Worm (Caenorhabditis elegans) whole organism, L3 larva: Measurements from ENCODE around the gene set-25.

Source experiments
- R02D3.7 ChIP-seq: fragments of 150-350 bp; optimal IDR thresholded peaks from 2 replicates; lab custom pipeline; 2014; ENCODE audit warnings: missing biosample characterization, missing genetic modification characterization
- ama-1 ChIP-seq: fragments of 150-350 bp; optimal IDR thresholded peaks from 2 replicates; lab custom pipeline; 2018
- ceh-16 ChIP-seq: sonication (generic microtip); optimal IDR thresholded peaks from 2 replicates; lab custom pipeline; 2017; ENCODE audit warnings: missing biosample characterization, missing genetic modification characterization
- ceh-28 ChIP-seq: fragments of 150-350 bp; optimal IDR thresholded peaks from 2 replicates; lab custom pipeline; 2014; ENCODE audit warnings: missing biosample characterization, missing genetic modification reagents, missing genetic modification characterization
- ceh-82 ChIP-seq: fragments of 150-350 bp; optimal IDR thresholded peaks from 2 replicates; lab custom pipeline; 2014; ENCODE audit warnings: missing biosample characterization, missing genetic modification characterization
- daf-12 ChIP-seq: fragments of 150-350 bp; optimal IDR thresholded peaks from 2 replicates; lab custom pipeline; 2014; ENCODE audit warnings: missing biosample characterization, missing genetic modification reagents, missing genetic modification characterization
- egl-27 ChIP-seq: sonication (generic microtip); optimal IDR thresholded peaks from 4 replicates; lab custom pipeline; 2017; ENCODE audit warnings: missing biosample characterization, missing genetic modification reagents, missing genetic modification characterization
- egl-5 ChIP-seq: fragments of 150-350 bp; optimal IDR thresholded peaks from 2 replicates; lab custom pipeline; 2017; ENCODE audit warnings: missing biosample characterization, missing genetic modification reagents, missing genetic modification characterization, inconsistent platforms
- elt-1 ChIP-seq: fragments of 150-350 bp; optimal IDR thresholded peaks from 2 replicates; lab custom pipeline; 2014; ENCODE audit warnings: missing biosample characterization, missing genetic modification characterization
- elt-2 ChIP-seq: sonication (generic microtip); optimal IDR thresholded peaks from 2 replicates; lab custom pipeline; 2016; ENCODE audit warnings: missing genetic modification reagents, mild to moderate bottlenecking, missing genetic modification characterization, missing compliant biosample characterization
- elt-3 ChIP-seq, 3 experiments: fragments of 150-350 bp in 1 of 3; sonication (generic microtip) in 2 of 3; optimal IDR thresholded peaks; 2 replicates in 2 of 3; 4 replicates in 1 of 3; lab custom pipeline; 2014 to 2017; ENCODE audit warnings: missing biosample characterization in 3 of 3, missing genetic modification characterization in 3 of 3
- eor-1 ChIP-seq, 2 experiments: fragments of 150-350 bp; optimal IDR thresholded peaks; 2 replicates each; lab custom pipeline; 2014 to 2018; ENCODE audit warnings: missing biosample characterization in 2 of 2, missing genetic modification characterization in 2 of 2
- fkh-10 ChIP-seq: sonication (generic microtip); optimal IDR thresholded peaks from 2 replicates; lab custom pipeline; 2017; ENCODE audit warnings: missing biosample characterization, missing genetic modification reagents, missing genetic modification characterization
- fos-1 ChIP-seq: fragments of 150-350 bp; optimal IDR thresholded peaks from 2 replicates; lab custom pipeline; 2014; ENCODE audit warnings: missing biosample characterization, missing genetic modification characterization
- hmg-11 ChIP-seq: sonication (generic microtip); optimal IDR thresholded peaks from 2 replicates; lab custom pipeline; 2016; ENCODE audit warnings: missing genetic modification characterization, missing compliant biosample characterization
- lin-15B ChIP-seq: fragments of 150-350 bp; optimal IDR thresholded peaks from 2 replicates; lab custom pipeline; 2014; ENCODE audit warnings: missing biosample characterization, missing genetic modification characterization
- lin-39 ChIP-seq: fragments of 150-350 bp; optimal IDR thresholded peaks from 2 replicates; lab custom pipeline; 2018; ENCODE audit warnings: missing biosample characterization, missing genetic modification reagents, missing genetic modification characterization
- mml-1 ChIP-seq: fragments of 150-350 bp; sonication (generic microtip); optimal IDR thresholded peaks from 3 replicates; lab custom pipeline; 2014; ENCODE audit warnings: missing biosample characterization, missing genetic modification characterization
- nfya-1 ChIP-seq: sonication (generic microtip); optimal IDR thresholded peaks from 2 replicates; lab custom pipeline; 2017; ENCODE audit warnings: missing genetic modification characterization, mild to moderate bottlenecking, missing compliant biosample characterization, antibody characterized with exemption, moderate library complexity; ENCODE audit not compliant: insufficient read depth
- nhr-11 ChIP-seq: fragments of 150-350 bp; optimal IDR thresholded peaks from 2 replicates; lab custom pipeline; 2014; ENCODE audit warnings: missing biosample characterization, missing genetic modification characterization
- nhr-12 ChIP-seq: fragments of 150-350 bp; optimal IDR thresholded peaks from 2 replicates; lab custom pipeline; 2014; ENCODE audit warnings: missing biosample characterization, missing genetic modification characterization
- nhr-23 ChIP-seq: fragments of 150-350 bp; optimal IDR thresholded peaks from 2 replicates; lab custom pipeline; 2014; ENCODE audit warnings: missing biosample characterization, missing genetic modification reagents, missing genetic modification characterization
- nhr-237 ChIP-seq: fragments of 150-350 bp; optimal IDR thresholded peaks from 2 replicates; lab custom pipeline; 2014; ENCODE audit warnings: missing biosample characterization, missing genetic modification characterization
- nhr-67 ChIP-seq: fragments of 150-350 bp; optimal IDR thresholded peaks from 2 replicates; lab custom pipeline; 2014; ENCODE audit warnings: missing biosample characterization, missing genetic modification characterization
- pha-4 ChIP-seq: fragments of 150-350 bp; optimal IDR thresholded peaks from 2 replicates; lab custom pipeline; 2014; ENCODE audit warnings: missing biosample characterization, missing genetic modification reagents, missing genetic modification characterization
- pqm-1 ChIP-seq: fragments of 150-350 bp; optimal IDR thresholded peaks from 2 replicates; lab custom pipeline; 2017; ENCODE audit warnings: missing biosample characterization, missing genetic modification characterization, inconsistent platforms
- skn-1 ChIP-seq: fragments of 150-350 bp; optimal IDR thresholded peaks from 2 replicates; lab custom pipeline; 2014; ENCODE audit warnings: missing biosample characterization, missing genetic modification characterization
- tbx-2 ChIP-seq: sonication (generic microtip); optimal IDR thresholded peaks from 2 replicates; lab custom pipeline; 2016; ENCODE audit warnings: mild to moderate bottlenecking, missing genetic modification characterization, missing compliant biosample characterization
- zag-1 ChIP-seq: fragments of 150-350 bp; optimal IDR thresholded peaks from 2 replicates; lab custom pipeline; 2014; ENCODE audit warnings: missing biosample characterization, missing genetic modification characterization
- ztf-11 ChIP-seq: fragments of 150-350 bp; optimal IDR thresholded peaks from 2 replicates; lab custom pipeline; 2014; ENCODE audit warnings: missing biosample characterization, missing genetic modification characterization

The set-25 gene

DNA sequence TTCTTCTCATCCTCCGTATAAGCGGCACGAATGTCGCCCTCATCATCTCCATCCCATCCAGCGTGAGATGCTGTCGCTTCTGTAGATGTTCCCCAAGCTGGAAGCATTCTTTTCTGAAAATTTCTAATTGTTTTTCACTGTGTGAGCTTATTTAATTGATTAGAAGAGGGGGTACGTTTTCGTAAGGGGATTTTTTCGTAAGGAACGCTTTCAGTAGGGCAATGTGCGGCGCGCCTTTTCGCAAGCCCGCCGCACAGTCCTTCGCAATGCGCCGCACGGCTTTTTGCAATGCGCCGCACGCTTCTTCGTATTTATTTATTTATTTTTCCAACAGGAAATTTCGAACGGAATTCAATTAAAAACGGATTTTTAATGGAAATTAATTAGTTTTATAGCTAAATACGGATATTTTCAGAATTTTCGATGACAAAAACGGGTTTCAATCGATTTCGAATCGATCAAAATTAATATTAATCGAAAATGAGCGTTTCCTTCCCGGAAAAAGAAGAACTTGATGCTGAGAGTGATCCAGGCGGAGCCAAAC, at the start of gene set-25:
TSS of gene set-25 (minus strand) at position 120 of the 544 bp plus-strand sequence.
- TF ChIP-seq ceh-28: peak; percentile 10
- peak; percentile 11 for TF ChIP-seq elt-2 (tag; lab: Kevin White, UChicago)
- TF ChIP-seq lin-39 (tag; lab: Kevin White, UChicago): peak; percentile 5
- TF ChIP-seq, all 47 proteins: peak for 3; not testable (repeated sequence) for 44

DNA sequence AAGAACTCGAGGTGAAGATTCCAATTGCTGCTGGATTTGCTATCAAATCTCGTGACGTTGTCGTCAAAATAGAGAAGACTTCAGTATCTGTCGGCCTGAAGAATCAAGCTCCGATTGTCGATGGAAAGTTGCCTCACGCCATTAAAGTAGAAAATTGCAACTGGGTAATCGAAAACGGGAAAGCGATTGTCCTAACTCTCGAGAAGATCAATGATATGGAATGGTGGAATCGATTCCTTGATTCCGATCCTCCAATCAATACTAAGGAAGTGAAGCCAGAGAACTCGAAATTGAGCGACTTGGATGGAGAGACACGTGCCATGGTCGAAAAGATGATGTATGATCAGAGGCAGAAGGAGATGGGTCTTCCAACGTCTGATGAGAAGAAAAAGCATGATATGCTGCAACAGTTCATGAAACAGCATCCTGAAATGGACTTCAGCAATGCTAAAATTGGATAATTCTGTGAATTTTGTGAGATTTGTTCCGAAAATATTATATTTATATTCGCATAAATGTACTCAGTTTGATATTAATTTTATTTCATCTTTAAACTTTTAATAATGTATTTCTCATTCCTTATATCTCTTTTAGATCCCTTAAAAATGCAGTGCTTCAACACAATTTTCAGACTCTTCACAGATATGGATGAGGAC, 49.3 kb upstream of the set-25 start, which contains the start of gene dro-1:
TSS of gene dro-1 (plus strand) at position 606 of the 656 bp plus-strand sequence.
- TF ChIP-seq pha-4: no peak
- TF ChIP-seq lin-15B: no peak
- no peak for TF ChIP-seq skn-1
- TF ChIP-seq nfya-1 (tag; lab: Kevin White, UChicago): no peak

DNA sequence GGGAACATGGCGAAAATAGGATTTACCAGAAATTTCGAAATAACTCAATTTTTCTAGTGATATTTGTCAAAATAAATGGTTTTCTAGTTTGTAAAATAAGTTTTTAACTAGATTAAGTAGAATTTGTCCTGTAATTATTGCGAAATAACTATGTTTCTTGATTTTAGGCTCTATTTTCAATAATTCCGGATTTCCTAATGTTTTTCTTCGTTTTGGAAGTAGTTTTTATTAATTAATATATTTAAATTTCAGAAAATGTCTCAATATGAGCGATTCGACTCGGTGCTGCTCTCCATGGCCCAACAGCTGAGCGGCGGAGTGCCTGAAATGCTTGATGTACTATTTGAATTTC, 48.4 kb upstream of the set-25 start, which contains the start of gene nud-1:
TSS of gene nud-1 (plus strand) at position 253 of the 352 bp plus-strand sequence.
- TF ChIP-seq R02D3.7 (tag; lab: Kevin White, UChicago): no peak
- no peak for TF ChIP-seq mml-1 (tag; lab: Kevin White, UChicago)
- TF ChIP-seq hmg-11 (tag; lab: Kevin White, UChicago): no peak
- no peak for TF ChIP-seq nhr-11
- no peak for TF ChIP-seq zag-1 (tag; lab: Kevin White, UChicago)
- no peak for TF ChIP-seq fos-1
- TF ChIP-seq egl-5 (tag; lab: Kevin White, UChicago): no peak
- no peak for TF ChIP-seq nhr-237 (tag; lab: Kevin White, UChicago)
- no peak for TF ChIP-seq ceh-82
- TF ChIP-seq nhr-67 (tag; lab: Kevin White, UChicago): no peak
- TF ChIP-seq ztf-11 (tag; lab: Kevin White, UChicago): no peak
- no peak for TF ChIP-seq tbx-2 (tag; lab: Kevin White, UChicago)
- no peak for TF ChIP-seq ceh-16
- TF ChIP-seq pha-4: no peak

DNA sequence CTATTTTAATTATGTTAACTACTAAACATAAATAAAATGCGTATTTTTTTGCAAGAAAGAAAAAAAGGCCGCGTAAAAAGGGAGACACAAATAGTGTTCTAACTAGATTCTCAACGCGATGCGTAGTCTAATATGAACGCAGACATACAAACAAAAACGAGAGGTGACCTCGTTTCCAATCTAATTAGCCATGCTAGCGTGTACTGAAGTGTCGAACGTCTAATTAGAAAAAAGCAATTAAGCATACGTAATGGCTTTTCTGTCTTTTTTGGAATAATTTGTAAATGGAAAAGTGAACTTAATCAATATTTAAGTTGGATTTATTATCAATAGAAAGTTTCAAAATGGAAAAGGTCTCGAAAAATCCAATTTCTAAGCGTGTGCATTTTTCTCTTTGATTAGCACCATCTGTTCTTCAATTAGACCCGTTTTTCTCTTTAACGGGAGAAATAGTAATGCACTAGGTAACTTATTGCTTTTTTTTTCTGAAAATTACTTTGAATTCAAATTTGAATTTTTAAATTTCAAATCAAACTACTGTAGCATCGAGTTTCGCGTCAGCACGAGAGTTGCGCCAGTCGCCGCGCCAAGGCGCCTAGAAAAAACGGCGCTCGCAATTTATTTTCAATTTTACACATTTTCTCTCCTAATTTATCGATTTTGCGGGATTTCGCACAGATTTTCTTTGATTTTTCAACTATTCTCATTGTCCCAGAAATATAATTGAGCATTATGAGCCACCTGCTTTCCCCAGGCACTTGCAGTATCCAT, 47.8 kb upstream of the set-25 start:
- no peak for TF ChIP-seq elt-3 (tag; optimal IDR thresholded peaks at IDR 0.05; lab: Kevin White, UChicago)
- peak; percentile 23 for TF ChIP-seq hmg-11 (tag; lab: Kevin White, UChicago)
- TF ChIP-seq nfya-1 (tag; lab: Kevin White, UChicago): peak; percentile 42
- no peak for TF ChIP-seq pqm-1
- TF ChIP-seq elt-2 (tag; lab: Kevin White, UChicago): peak; percentile 10
- no peak for TF ChIP-seq lin-39 (tag; lab: Kevin White, UChicago)
- TF ChIP-seq skn-1: no peak
- TF ChIP-seq lin-15B: peak; percentile 9

DNA sequence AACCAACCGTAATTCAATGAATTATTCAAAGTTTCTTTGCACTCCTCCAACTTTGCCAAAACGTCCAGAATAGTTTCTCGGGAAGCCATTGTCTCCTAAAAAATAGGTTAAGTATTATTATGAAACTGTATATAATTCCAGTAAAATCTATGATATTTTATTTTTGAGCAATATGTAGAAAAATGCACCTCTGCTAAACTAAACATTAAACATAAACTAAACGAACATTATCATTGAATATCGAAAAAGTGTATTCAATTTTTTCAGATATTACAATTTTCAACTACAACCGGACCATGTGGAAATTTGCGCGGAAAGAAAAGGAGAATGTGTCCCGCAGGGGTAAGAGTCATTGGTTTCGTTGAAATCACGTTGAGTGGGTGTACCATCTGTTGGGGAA, 46.8 kb upstream of the set-25 start, which contains the start of gene F53A2.3:
TSS of gene F53A2.3 (minus strand) at position 101 of the 400 bp plus-strand sequence.
- TF ChIP-seq nhr-12 (tag; lab: Kevin White, UChicago) (no peak), pqm-1 (no peak), skn-1 (no peak), nhr-23 (tag; lab: Kevin White, UChicago) (no peak), egl-5 (tag; lab: Kevin White, UChicago) (no peak), ama-1 (lab: Kevin White, UChicago) (no peak), nfya-1 (tag; lab: Kevin White, UChicago) (no peak), elt-1 (no peak), tbx-2 (tag; lab: Kevin White, UChicago) (no peak), eor-1 (tag; optimal IDR thresholded peaks at IDR 0.05; lab: Kevin White, UChicago) (no peak), zag-1 (tag; lab: Kevin White, UChicago) (no peak), fos-1 (no peak), daf-12 (tag; lab: Kevin White, UChicago) (no peak)
- TF ChIP-seq, all 47 proteins: peak for 0

DNA sequence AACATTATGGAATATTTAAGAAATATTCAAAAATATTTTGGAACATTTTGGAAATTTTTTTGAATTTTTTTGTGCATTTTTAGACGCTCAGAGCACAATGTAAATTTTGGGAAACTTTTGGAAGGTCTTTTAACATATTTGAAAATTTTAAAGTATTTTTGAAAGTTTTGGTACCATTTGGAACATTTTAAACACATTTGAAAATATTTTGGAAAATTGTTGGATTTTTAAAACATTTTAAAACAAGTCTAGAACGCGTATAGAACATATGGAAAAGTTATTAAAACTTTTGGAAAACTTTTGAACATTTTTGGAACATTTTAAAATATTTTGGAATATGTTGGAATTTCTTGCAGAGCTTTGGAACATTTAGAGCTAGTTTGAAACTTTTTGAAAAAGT, 40.9 kb upstream of the set-25 start, which contains the start of gene sdz-20:
TSS of gene sdz-20 (plus strand) at position 301 of the 400 bp plus-strand sequence.
- TF ChIP-seq ama-1 (lab: Kevin White, UChicago) (no peak), skn-1 (no peak), lin-15B (no peak), egl-27 (no peak), fkh-10 (GFP tag; lab: Kevin White, UChicago) (no peak)
- TF ChIP-seq, all 47 proteins: peak for 0
